Worm (Caenorhabditis elegans): Measurements from ENCODE around the gene C50F4.9.

DNA sequence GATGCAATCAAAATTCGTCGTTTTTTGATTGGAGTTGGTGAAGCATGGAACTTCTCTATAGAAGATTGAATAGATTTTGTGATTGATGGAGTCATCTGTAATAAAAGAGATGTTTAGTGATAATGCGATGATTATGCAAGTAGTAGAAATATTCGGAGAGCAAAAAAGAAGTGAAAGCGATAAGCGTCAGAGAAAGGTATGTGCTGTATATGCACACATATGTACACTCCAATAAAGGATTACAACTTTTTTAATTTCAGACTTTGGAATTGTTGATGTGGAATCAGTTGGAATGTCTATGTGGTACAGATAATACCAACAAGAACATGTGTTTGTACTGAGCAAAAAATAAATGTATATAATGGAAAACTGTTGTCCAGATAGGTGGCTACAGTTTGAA lies 46.2 kb upstream of the C50F4.9 start, which contains the start of gene F25B3.5:
- TF ChIP-seq snpc-4 (tag; optimal IDR thresholded peaks at IDR 0.05) (no peak), unc-39 (tag; optimal IDR thresholded peaks at IDR 0.05) (no peak), aly-2 (tag; optimal IDR thresholded peaks at IDR 0.05) (no peak), ceh-82 (tag; optimal IDR thresholded peaks at IDR 0.05) (no peak), ztf-1 (GFP tag; conservative IDR thresholded peaks at IDR 0.05) (no peak), nhr-10 (tag; optimal IDR thresholded peaks at IDR 0.05) (no peak), R02D3.7 (tag; optimal IDR thresholded peaks at IDR 0.05) (no peak), lsy-2 (tag; optimal IDR thresholded peaks at IDR 0.05) (no peak), unc-55 (GFP tag; optimal IDR thresholded peaks at IDR 0.05) (no peak)

Measured in whole organism, L2 larva.